Worm (Caenorhabditis elegans): ENCODE results near the gene F44E5.17.
A peak's percentile ranks its signal among the peaks of the same experiment; 100 is the strongest.

Gene F44E5.17

DNA sequence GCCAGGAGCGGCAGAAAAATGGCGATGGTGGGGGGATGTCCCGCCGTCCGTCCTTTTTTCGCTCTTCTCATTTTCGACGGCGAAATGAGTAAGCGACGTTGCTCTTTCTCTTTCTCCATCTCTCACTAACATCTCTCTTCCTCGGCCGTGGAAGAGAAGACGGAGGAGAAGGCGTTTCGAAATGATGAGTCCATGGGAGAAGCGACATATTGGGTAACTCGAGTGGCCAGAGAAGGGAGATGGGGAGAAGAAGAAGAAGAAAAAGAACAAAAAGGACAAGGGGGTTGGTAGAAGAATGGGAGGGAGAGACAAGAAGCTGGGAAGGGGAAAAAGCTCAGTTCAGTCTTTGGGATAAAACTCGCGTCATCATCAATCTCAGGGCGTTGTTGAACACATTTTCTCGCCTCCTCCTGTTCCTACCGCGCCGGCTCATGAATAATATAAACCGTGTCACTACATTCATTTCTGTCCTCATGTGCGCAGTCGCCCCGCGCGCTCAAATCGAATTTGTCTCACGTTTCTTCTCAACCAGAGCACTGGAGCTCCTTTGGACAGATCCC is 3.3 kb upstream of the F44E5.17 start (continued):
- peak; percentile 35 for TF ChIP-seq nhr-71 (tag; optimal IDR thresholded peaks at IDR 0.05)
- peak; percentile 34 for TF ChIP-seq unc-86 (tag; optimal IDR thresholded peaks at IDR 0.05)
- TF ChIP-seq blmp-1 (tag; optimal IDR thresholded peaks at IDR 0.05): no peak
- TF ChIP-seq rnt-1 (tag; optimal IDR thresholded peaks at IDR 0.05): no peak
- TF ChIP-seq tbx-2 (tag; optimal IDR thresholded peaks at IDR 0.05): peak; percentile 36
- TF ChIP-seq alr-1 (tag; optimal IDR thresholded peaks at IDR 0.05; ENCODE audit: borderline replicate concordance): no peak
- TF ChIP-seq mab-9 (GFP tag; IDR thresholded peaks at IDR 0.05): no peak
- no peak for TF ChIP-seq hpl-2 (GFP tag; optimal IDR thresholded peaks at IDR 0.05)
- no peak for TF ChIP-seq aly-2 (tag; optimal IDR thresholded peaks at IDR 0.05)
- TF ChIP-seq snpc-4 (tag; optimal IDR thresholded peaks at IDR 0.05): no peak
- peak; percentile 8 to 70 (median 33) for TF ChIP-seq ceh-82 (tag; optimal IDR thresholded peaks at IDR 0.05)
- peak; percentile 80 for TF ChIP-seq lin-14 (GFP tag; optimal IDR thresholded peaks at IDR 0.05)
- no peak for TF ChIP-seq unc-30 (tag; optimal IDR thresholded peaks at IDR 0.05)
- TF ChIP-seq elt-3 (tag; optimal IDR thresholded peaks at IDR 0.05): no peak
- no peak for TF ChIP-seq swsn-7 (tag; optimal IDR thresholded peaks at IDR 0.05)
- TF ChIP-seq nhr-237 (tag; optimal IDR thresholded peaks at IDR 0.05): no peak
- TF ChIP-seq unc-98 (GFP tag; IDR thresholded peaks at IDR 0.05): no peak
- TF ChIP-seq fkh-10 (GFP tag; optimal IDR thresholded peaks at IDR 0.05): peak; percentile 65
- TF ChIP-seq F16B12.6 (tag; optimal IDR thresholded peaks at IDR 0.05): no peak
- peak; percentile 31 for TF ChIP-seq skn-1 (tag; optimal IDR thresholded peaks at IDR 0.05)

DNA sequence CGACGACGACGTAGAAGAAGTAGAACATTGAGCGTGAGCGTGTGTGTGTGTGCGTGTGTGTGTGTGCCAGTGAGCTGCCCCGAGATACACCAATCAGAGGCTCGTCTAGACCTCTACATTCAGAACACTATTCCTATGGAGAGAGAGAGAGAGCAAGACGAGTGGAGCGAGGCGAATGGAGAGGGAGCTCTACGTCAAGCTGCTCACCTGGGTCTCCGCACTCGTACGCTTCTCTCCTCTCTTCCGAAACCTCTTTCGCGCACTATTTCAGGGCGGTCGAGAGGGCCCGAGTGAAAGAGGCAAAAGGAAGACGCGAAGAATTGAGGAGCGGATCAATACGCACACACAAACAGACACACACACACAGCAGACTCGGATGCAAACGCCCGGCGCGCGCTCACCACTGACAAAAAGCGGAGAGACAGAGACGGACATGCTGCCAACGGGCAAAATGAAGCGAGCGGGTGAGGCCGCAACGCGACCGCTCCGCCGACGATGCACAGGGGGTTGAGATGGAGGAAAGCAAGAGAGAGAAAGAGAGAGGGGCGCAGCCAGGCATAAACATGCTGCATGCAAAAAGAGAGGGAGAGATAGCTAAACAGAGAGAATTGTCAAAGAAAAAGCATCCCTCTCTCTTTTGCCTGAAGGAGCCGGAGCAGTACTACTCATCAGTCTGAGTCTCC is 1.2 kb upstream of the F44E5.17 start:
- no peak for TF ChIP-seq nhr-84 (tag; optimal IDR thresholded peaks at IDR 0.05)
- peak; percentile 82 for TF ChIP-seq nhr-85 (tag)
- peak; percentile 82 for TF ChIP-seq nhr-20 (tag; optimal IDR thresholded peaks at IDR 0.05)
- peak; percentile 59 for TF ChIP-seq lin-13 (GFP tag; optimal IDR thresholded peaks at IDR 0.05)
- TF ChIP-seq mep-1 (tag; optimal IDR thresholded peaks at IDR 0.05): peak; percentile 31
- no peak for TF ChIP-seq sptf-1 (tag; optimal IDR thresholded peaks at IDR 0.05)
- no peak for TF ChIP-seq hpl-2 (GFP tag; optimal IDR thresholded peaks at IDR 0.05)
- no peak for TF ChIP-seq ces-1 (GFP tag; optimal IDR thresholded peaks at IDR 0.05)
- TF ChIP-seq nhr-71 (tag; optimal IDR thresholded peaks at IDR 0.05): peak; percentile 96
- peak; percentile 86 for TF ChIP-seq irx-1 (tag; optimal IDR thresholded peaks at IDR 0.05)
- TF ChIP-seq ztf-4 (tag; optimal IDR thresholded peaks at IDR 0.05): peak; percentile 92
- peak; percentile 37; the same call in 1 of the 2 replicates for TF ChIP-seq isw-1 (GFP tag; IDR thresholded peaks at IDR 0.05)
- no peak for TF ChIP-seq alr-1 (tag; optimal IDR thresholded peaks at IDR 0.05; ENCODE audit: borderline replicate concordance)
- TF ChIP-seq hlh-17 (GFP tag; optimal IDR thresholded peaks at IDR 0.05; ENCODE audit: borderline replicate concordance): no peak
- peak; percentile 73 to 80 for TF ChIP-seq lsy-2 (tag; optimal IDR thresholded peaks at IDR 0.05)
- no peak for TF ChIP-seq zip-4 (GFP tag; optimal IDR thresholded peaks at IDR 0.05)
- TF ChIP-seq dpl-1 (GFP tag; optimal IDR thresholded peaks at IDR 0.05): peak; percentile 17 to 41 (median 40)
- peak; percentile 56 for TF ChIP-seq ceh-8 (GFP tag; optimal IDR thresholded peaks at IDR 0.05)
- peak in 1 of 2 experiments; percentile 54 for TF ChIP-seq mdl-1 (tag; optimal IDR thresholded peaks at IDR 0.05)
- no peak for TF ChIP-seq nhr-28 (tag; optimal IDR thresholded peaks at IDR 0.05)
- peak; percentile 63; the same call in 1 of the 2 replicates for TF ChIP-seq ceh-88 (GFP tag; IDR thresholded peaks at IDR 0.05)
- TF ChIP-seq fos-1 (tag; optimal IDR thresholded peaks at IDR 0.05): peak; percentile 33
- TF ChIP-seq aha-1 (tag; optimal IDR thresholded peaks at IDR 0.05): no peak
- TF ChIP-seq ceh-82 (tag; optimal IDR thresholded peaks at IDR 0.05): peak; percentile 54 to 80 (median 73)
- TF ChIP-seq ceh-90 (tag; optimal IDR thresholded peaks at IDR 0.05): no peak
- TF ChIP-seq pqm-1 (tag; optimal IDR thresholded peaks at IDR 0.05): no peak
- peak; percentile 70 for TF ChIP-seq dsc-1 (tag; optimal IDR thresholded peaks at IDR 0.05)
- peak; percentile 95 for TF ChIP-seq lin-14 (GFP tag; optimal IDR thresholded peaks at IDR 0.05)
- peak; percentile 67 for TF ChIP-seq xbp-1 (tag; optimal IDR thresholded peaks at IDR 0.05)
- peak; percentile 69 for TF ChIP-seq jun-1 (tag; optimal IDR thresholded peaks at IDR 0.05)
- TF ChIP-seq efl-3 (GFP tag; optimal IDR thresholded peaks at IDR 0.05): no peak
- TF ChIP-seq nhr-47 (tag; optimal IDR thresholded peaks at IDR 0.05): peak; percentile 90
- TF ChIP-seq hlh-4 (tag; optimal IDR thresholded peaks at IDR 0.05): no peak
- TF ChIP-seq ama-1 (optimal IDR thresholded peaks at IDR 0.05): peak; percentile 39
- TF ChIP-seq ztf-11 (tag; optimal IDR thresholded peaks at IDR 0.05): peak in 1 of 2 experiments; percentile 78
- TF ChIP-seq C34B4.2 (tag; optimal IDR thresholded peaks at IDR 0.05): no peak

Data from whole organism, L1 larva.